Fruit fly (Drosophila melanogaster): ENCODE results near the gene Dcr-1.

Dcr-1 gene

dm6 chr3R:22756289-22756688, 15.4 kb upstream of the Dcr-1 start:
- TF ChIP-seq CG12236 (GFP tag; optimal IDR thresholded peaks at IDR 0.05) = no peak
- peak; percentile 9 for TF ChIP-seq tap (tag; optimal IDR thresholded peaks at IDR 0.05)
- peak; percentile 63; the same call in 1 of the 3 replicates for TF ChIP-seq so (GFP tag; IDR thresholded peaks at IDR 0.05)
- peak; percentile 18 for TF ChIP-seq dmrt99B (tag; optimal IDR thresholded peaks at IDR 0.05)
- TF ChIP-seq hkb (optimal IDR thresholded peaks at IDR 0.05) = no peak
- peak; percentile 40 for TF ChIP-seq hkb (GFP tag; IDR thresholded peaks at IDR 0.05)
- TF ChIP-seq Fer1 (GFP tag; optimal IDR thresholded peaks at IDR 0.05) = peak; percentile 3
- no peak for TF ChIP-seq Pdp1 (GFP tag; optimal IDR thresholded peaks at IDR 0.05)
- 0 out of 3 replicates have a peak, but pooled peaks have one; percentile 14 for TF ChIP-seq sr (GFP tag; IDR thresholded peaks at IDR 0.05)
- TF ChIP-seq Mad (GFP tag; optimal IDR thresholded peaks at IDR 0.05) = no peak
- peak; percentile 28 for TF ChIP-seq CG6765 (GFP tag; optimal IDR thresholded peaks at IDR 0.05)
- TF ChIP-seq CG6813 (GFP tag; optimal IDR thresholded peaks at IDR 0.05) = peak; percentile 43
- TF ChIP-seq CG2889 (GFP tag; IDR thresholded peaks at IDR 0.05) = no peak
- no peak for TF ChIP-seq CG9609 (GFP tag; optimal IDR thresholded peaks at IDR 0.05)
- TF ChIP-seq fd3F (GFP tag; optimal IDR thresholded peaks at IDR 0.05) = no peak
- peak; percentile 61 for TF ChIP-seq Med (GFP tag)
- TF ChIP-seq sens-2 (GFP tag; IDR thresholded peaks at IDR 0.05) = no peak
- peak; percentile 4 for TF ChIP-seq Blimp-1 (GFP tag; optimal IDR thresholded peaks at IDR 0.05)
- TF ChIP-seq yki (optimal IDR thresholded peaks at IDR 0.05) = no peak
- peak; percentile 9 for TF ChIP-seq CG13894 (tag; optimal IDR thresholded peaks at IDR 0.05)
- no peak for TF ChIP-seq fd96Cb (tag; optimal IDR thresholded peaks at IDR 0.05)
- TF ChIP-seq chinmo (GFP tag; IDR thresholded peaks at IDR 0.05; ENCODE audit: partially characterized antibody) = 0 out of 4 replicates have a peak, but pooled peaks have one; percentile 49
- TF ChIP-seq bigmax (GFP tag; optimal IDR thresholded peaks at IDR 0.05) = no peak
- peak; percentile 5; the same call in 1 of the 2 replicates for TF ChIP-seq onecut (GFP tag; IDR thresholded peaks at IDR 0.05)
- TF ChIP-seq CG4328 (GFP tag; optimal IDR thresholded peaks at IDR 0.05) = no peak
- TF ChIP-seq CG1233 (GFP tag; optimal IDR thresholded peaks at IDR 0.05) = peak; percentile 6
- peak; percentile 4 for TF ChIP-seq MTF-1 (GFP tag; optimal IDR thresholded peaks at IDR 0.05; ENCODE audit: borderline replicate concordance)
- TF ChIP-seq CG8281 (tag; optimal IDR thresholded peaks at IDR 0.05) = peak; percentile 6
- peak; percentile 22 for TF ChIP-seq Asciz (GFP tag; optimal IDR thresholded peaks at IDR 0.05)
- TF ChIP-seq sens (GFP tag) = peak; percentile 50
- peak; percentile 7 for TF ChIP-seq CG7987 (GFP tag; optimal IDR thresholded peaks at IDR 0.05)
- peak; percentile 25 for TF ChIP-seq CG13296 (GFP tag; optimal IDR thresholded peaks at IDR 0.05)

- TF ChIP-seq pros (GFP tag; optimal IDR thresholded peaks at IDR 0.05) = peak; percentile 78
- no peak for TF ChIP-seq CG13296 (GFP tag; optimal IDR thresholded peaks at IDR 0.05)
- peak; percentile 89 for TF ChIP-seq crol (GFP tag; IDR thresholded peaks at IDR 0.05)
- no peak for TF ChIP-seq sd (tag; optimal IDR thresholded peaks at IDR 0.05)
- TF ChIP-seq Drgx (GFP tag; IDR thresholded peaks at IDR 0.05) = 0 out of 2 replicates have a peak, but pooled peaks have one; percentile 8
- no peak for TF ChIP-seq CG2120 (GFP tag; optimal IDR thresholded peaks at IDR 0.05)
- TF ChIP-seq nerfin-2 (GFP tag; IDR thresholded peaks at IDR 0.05; ENCODE audit: partially characterized antibody) = 0 out of 2 replicates have a peak, but pooled peaks have one; percentile 10
- TF ChIP-seq Atf6 (GFP tag; IDR thresholded peaks at IDR 0.05) = 0 out of 2 replicates have a peak, but pooled peaks have one; percentile 30
- peak; percentile 60 to 67 for TF ChIP-seq Trl (optimal IDR thresholded peaks at IDR 0.05)
- TF ChIP-seq Trl (GFP tag; optimal IDR thresholded peaks at IDR 0.05) = no peak
- TF ChIP-seq crp (GFP tag; optimal IDR thresholded peaks at IDR 0.05) = peak in 1 of 2 experiments; percentile 15
- TF ChIP-seq ato (GFP tag; IDR thresholded peaks at IDR 0.05; ENCODE audit: partially characterized antibody) = no peak
- TF ChIP-seq row (GFP tag; IDR thresholded peaks at IDR 0.05) = 0 out of 3 replicates have a peak, but pooled peaks have one; percentile 12
- TF ChIP-seq CG2199 (GFP tag; IDR thresholded peaks at IDR 0.05) = 0 out of 3 replicates have a peak, but pooled peaks have one; percentile 55
- 0 out of 2 replicates have a peak, but pooled peaks have one; percentile 17 for TF ChIP-seq CG32767 (GFP tag; IDR thresholded peaks at IDR 0.05)
- TF ChIP-seq sr (GFP tag; IDR thresholded peaks at IDR 0.05) = peak; percentile 46; the same call in 1 of the 3 replicates
- 0 out of 2 replicates have a peak, but pooled peaks have one; percentile 25 for TF ChIP-seq sob (GFP tag; IDR thresholded peaks at IDR 0.05)
- TF ChIP-seq slbo (GFP tag; IDR thresholded peaks at IDR 0.05) = 0 out of 2 replicates have a peak, but pooled peaks have one; percentile 4
- TF ChIP-seq Mes4 (GFP tag; optimal IDR thresholded peaks at IDR 0.05) = no peak
- TF ChIP-seq Gug (GFP tag; IDR thresholded peaks at IDR 0.05) = no peak
Measured at dm6 chr3R:22755187-22755777, 14.4 kb upstream of the Dcr-1 start.
